Fruit fly (Drosophila melanogaster): ENCODE data around the gene CG31909.
A peak's percentile ranks its signal among the peaks of the same experiment; 100 is the strongest.

Gene CG31909

dm6 chr2L:7270270-7270669 lies 13.0 kb downstream of the CG31909 start (continued):
- TF ChIP-seq CG1647 (GFP tag; optimal IDR thresholded peaks at IDR 0.05) (no peak), Usf (GFP tag; optimal IDR thresholded peaks at IDR 0.05) (no peak), B-H2 (GFP tag; optimal IDR thresholded peaks at IDR 0.05) (no peak), Ada2b (GFP tag; IDR thresholded peaks at IDR 0.05) (no peak), pfk (GFP tag; optimal IDR thresholded peaks at IDR 0.05) (no peak), Nf-YA (GFP tag; IDR thresholded peaks at IDR 0.05) (no peak), CG12769 (tag; optimal IDR thresholded peaks at IDR 0.05) (no peak), Blimp-1 (GFP tag; optimal IDR thresholded peaks at IDR 0.05) (peak; percentile 82), so (GFP tag; IDR thresholded peaks at IDR 0.05) (no peak), CG4404 (GFP tag; IDR thresholded peaks at IDR 0.05) (peak; percentile 38; the same call in 1 of the 2 replicates), CG8944 (GFP tag; optimal IDR thresholded peaks at IDR 0.05) (no peak), caup (GFP tag; optimal IDR thresholded peaks at IDR 0.05; ENCODE audit: severe bottlenecking) (no peak), CG34224 (GFP tag; IDR thresholded peaks at IDR 0.05; ENCODE audit: partially characterized antibody) (no peak), eve (GFP tag; optimal IDR thresholded peaks at IDR 0.05) (peak in 1 of 2 experiments; percentile 53), tio (GFP tag; optimal IDR thresholded peaks at IDR 0.05) (peak; percentile 17), bab2 (GFP tag; optimal IDR thresholded peaks at IDR 0.05) (peak; percentile 3), CG3726 (GFP tag; IDR thresholded peaks at IDR 0.05) (0 out of 3 replicates have a peak, but pooled peaks have one; percentile 38), NK7.1 (GFP tag; optimal IDR thresholded peaks at IDR 0.05) (no peak), sob (GFP tag; IDR thresholded peaks at IDR 0.05) (no peak), CG13624 (GFP tag; optimal IDR thresholded peaks at IDR 0.05) (no peak), mam (GFP tag; optimal IDR thresholded peaks at IDR 0.05) (no peak), CG3065 (GFP tag; optimal IDR thresholded peaks at IDR 0.05) (no peak), insv (GFP tag; optimal IDR thresholded peaks at IDR 0.05) (no peak), Kr (GFP tag; optimal IDR thresholded peaks at IDR 0.05) (no peak), CG31441 (GFP tag; IDR thresholded peaks at IDR 0.05) (peak; percentile 68), shn (GFP tag; optimal IDR thresholded peaks at IDR 0.05) (no peak), inv (GFP tag; IDR thresholded peaks at IDR 0.05; ENCODE audit: partially characterized antibody) (no peak), CG1233 (GFP tag; optimal IDR thresholded peaks at IDR 0.05) (no peak), CoRest (tag; optimal IDR thresholded peaks at IDR 0.05) (peak; percentile 45), eyg (GFP tag; optimal IDR thresholded peaks at IDR 0.05) (no peak), CG2712 (tag; optimal IDR thresholded peaks at IDR 0.05) (peak; percentile 84), crp (GFP tag; optimal IDR thresholded peaks at IDR 0.05) (no peak), stc (GFP tag; IDR thresholded peaks at IDR 0.05) (no peak), CG5180 (GFP tag; optimal IDR thresholded peaks at IDR 0.05) (no peak), cwo (GFP tag; optimal IDR thresholded peaks at IDR 0.05) (no peak), CG4730 (GFP tag; IDR thresholded peaks at IDR 0.05) (no peak), bowl (GFP tag; IDR thresholded peaks at IDR 0.05) (no peak), CG10979 (tag; optimal IDR thresholded peaks at IDR 0.05) (peak; percentile 87), CG6813 (GFP tag; optimal IDR thresholded peaks at IDR 0.05) (no peak), org-1 (GFP tag; optimal IDR thresholded peaks at IDR 0.05) (no peak), CG10565 (GFP tag; optimal IDR thresholded peaks at IDR 0.05) (no peak), gce (GFP tag; IDR thresholded peaks at IDR 0.05) (no peak), Aef1 (GFP tag; IDR thresholded peaks at IDR 0.05) (no peak), dysf (GFP tag; IDR thresholded peaks at IDR 0.05) (no peak), bcd (GFP tag; optimal IDR thresholded peaks at IDR 0.05) (peak; percentile 6), CG18476 (GFP tag; optimal IDR thresholded peaks at IDR 0.05) (peak; percentile 40), CG7786 (GFP tag; optimal IDR thresholded peaks at IDR 0.05) (no peak), oc (tag; optimal IDR thresholded peaks at IDR 0.05) (peak; percentile 71), Hr3 (GFP tag; optimal IDR thresholded peaks at IDR 0.05) (peak; percentile 43), CG11456 (GFP tag; IDR thresholded peaks at IDR 0.05) (no peak), fu2 (GFP tag; optimal IDR thresholded peaks at IDR 0.05) (no peak), dm (GFP tag; optimal IDR thresholded peaks at IDR 0.05) (no peak)
